Worm (Caenorhabditis elegans): Measurements from ENCODE around the gene lido-17.

- TF ChIP-seq dao-5 (tag; optimal IDR thresholded peaks at IDR 0.05) (no peak), him-1 (tag; optimal IDR thresholded peaks at IDR 0.05) (no peak), W03F9.2 (tag; optimal IDR thresholded peaks at IDR 0.05) (no peak)
Observed at ce11 chrII:9426076-9426475, 33.5 kb upstream of the lido-17 start, which contains the start of gene M176.10.
